Fruit fly (Drosophila melanogaster) whole organism, embryonic: ENCODE results near the gene nan.

Experiments
- Adf1 ChIP-seq: fragments of 200-800 bp; sonication (Bioruptor generic); IDR thresholded peaks from 2 replicates; pipeline ENCODE4 v1.3.6; 2022; ENCODE audit warnings: missing biosample characterization, missing genetic modification characterization
- Blimp-1 ChIP-seq: fragments of 200-800 bp; sonication (Bioruptor generic); optimal IDR thresholded peaks from 3 replicates; lab custom pipeline; 2018; ENCODE audit warnings: missing biosample characterization, missing genetic modification characterization, mild to moderate bottlenecking, moderate library complexity, missing genetic modification reagents
- CG10431 ChIP-seq: fragments of 200-800 bp; sonication (Bioruptor generic); optimal IDR thresholded peaks from 3 replicates; lab custom pipeline; 2018; ENCODE audit warnings: missing biosample characterization, mild to moderate bottlenecking, missing genetic modification characterization
- CG10543 ChIP-seq: fragments of 200-800 bp; sonication (Bioruptor generic); optimal IDR thresholded peaks from 3 replicates; lab custom pipeline; 2017; ENCODE audit warnings: missing biosample characterization, mild to moderate bottlenecking, missing genetic modification characterization, moderate library complexity
- CG12236 ChIP-seq: fragments of 200-800 bp; sonication (Bioruptor generic); optimal IDR thresholded peaks from 2 replicates; lab custom pipeline; 2016; ENCODE audit warnings: missing biosample characterization, missing genetic modification characterization
- CG13287 ChIP-seq: fragments of 200-800 bp; sonication (Bioruptor generic); IDR thresholded peaks from 2 replicates; pipeline ENCODE4 v1.3.6; 2022; ENCODE audit warnings: missing biosample characterization, missing genetic modification characterization; ENCODE audit not compliant: partially characterized antibody
- CG1603 ChIP-seq: fragments of 200-800 bp; sonication (Bioruptor generic); optimal IDR thresholded peaks from 2 replicates; lab custom pipeline; 2019; ENCODE audit warnings: missing biosample characterization, mild to moderate bottlenecking, missing genetic modification characterization, moderate library complexity
- CG1792 ChIP-seq: fragments of 200-800 bp; sonication (Bioruptor generic); optimal IDR thresholded peaks from 2 replicates; lab custom pipeline; 2016; ENCODE audit warnings: missing biosample characterization, missing genetic modification characterization
- CG2712 ChIP-seq: fragments of 200-800 bp; optimal IDR thresholded peaks from 3 replicates; lab custom pipeline; 2019; ENCODE audit warnings: missing biosample characterization, mild to moderate bottlenecking, missing genetic modification characterization, moderate library complexity
- CG3281 ChIP-seq: fragments of 200-800 bp; sonication (Bioruptor generic); optimal IDR thresholded peaks from 3 replicates; lab custom pipeline; 2017; ENCODE audit warnings: missing biosample characterization, mild to moderate bottlenecking, missing genetic modification characterization
- CG34224 ChIP-seq: fragments of 200-800 bp; sonication (Bioruptor generic); IDR thresholded peaks from 3 replicates; pipeline ENCODE4 v1.3.6; 2022; ENCODE audit warnings: missing biosample characterization, missing genetic modification characterization; ENCODE audit not compliant: partially characterized antibody
- CG34376 ChIP-seq: fragments of 200-800 bp; sonication (Bioruptor generic); optimal IDR thresholded peaks from 2 replicates; lab custom pipeline; 2018; ENCODE audit warnings: missing biosample characterization, mild to moderate bottlenecking, missing genetic modification characterization
- CG6791 ChIP-seq: fragments of 200-800 bp; sonication (Bioruptor generic); IDR thresholded peaks from 3 replicates; pipeline ENCODE4 v1.3.6; 2022; ENCODE audit warnings: missing biosample characterization, missing genetic modification characterization; ENCODE audit not compliant: partially characterized antibody
- CG8290 ChIP-seq, 3 experiments: fragments of 200-800 bp; sonication (Bioruptor generic); optimal IDR thresholded peaks; 2 replicates each; lab custom pipeline; 2016 to 2019; ENCODE audit warnings: missing biosample characterization in 3 of 3, missing genetic modification characterization in 3 of 3, mild to moderate bottlenecking in 2 of 3, moderate library complexity in 1 of 3
- CTCF ChIP-seq: fragments of 200-800 bp; sonication (Bioruptor generic); optimal IDR thresholded peaks from 2 replicates; lab custom pipeline; 2017; ENCODE audit warnings: missing biosample characterization, mild to moderate bottlenecking, missing genetic modification characterization, moderate library complexity
- ERR ChIP-seq: fragments of 200-800 bp; sonication (Bioruptor generic); optimal IDR thresholded peaks from 2 replicates; lab custom pipeline; 2016; ENCODE audit warnings: missing biosample characterization, missing genetic modification characterization
- HLH4C ChIP-seq: fragments of 200-800 bp; sonication (Bioruptor generic); IDR thresholded peaks from 3 replicates; pipeline ENCODE4 v1.3.6; 2022; ENCODE audit warnings: missing biosample characterization, missing genetic modification characterization; ENCODE audit not compliant: partially characterized antibody
- HmgZ ChIP-seq: fragments of 200-800 bp; sonication (Bioruptor generic); optimal IDR thresholded peaks from 2 replicates; lab custom pipeline; 2018; ENCODE audit warnings: missing biosample characterization, mild to moderate bottlenecking, missing genetic modification characterization
- Med ChIP-seq: fragments of 200-800 bp; sonication (Bioruptor generic); peaks from one replicate; lab custom pipeline; 2016; ENCODE audit warnings: missing biosample characterization, missing genetic modification characterization, mild to moderate bottlenecking, inconsistent platforms, moderate library complexity
- Neu2 ChIP-seq: fragments of 200-800 bp; sonication (Bioruptor generic); optimal IDR thresholded peaks from 3 replicates; lab custom pipeline; 2016; ENCODE audit warnings: missing biosample characterization, missing genetic modification characterization, borderline replicate concordance
- Trl ChIP-seq, 3 experiments: fragments of >200 bp in 2 of 3; fragments of 200-800 bp in 1 of 3; sonication (Bioruptor generic) in 1 of 3; optimal IDR thresholded peaks; 2 replicates in 1 of 3; 3 replicates in 2 of 3; lab custom pipeline; 2016 to 2017; ENCODE audit warnings: missing biosample characterization in 1 of 3, missing genetic modification characterization in 1 of 3
- ab ChIP-seq: fragments of 200-800 bp; sonication (Bioruptor generic); optimal IDR thresholded peaks from 2 replicates; lab custom pipeline; 2016; ENCODE audit warnings: missing biosample characterization, missing genetic modification characterization
- cg ChIP-seq: fragments of 200-800 bp; sonication (Bioruptor generic); optimal IDR thresholded peaks from 3 replicates; lab custom pipeline; 2019; ENCODE audit warnings: missing biosample characterization, mild to moderate bottlenecking, missing genetic modification characterization, moderate library complexity
- chinmo ChIP-seq: fragments of 200-800 bp; sonication (Bioruptor generic); IDR thresholded peaks from 4 replicates; pipeline ENCODE4 v1.3.6; 2022; ENCODE audit warnings: missing biosample characterization, missing genetic modification characterization; ENCODE audit not compliant: partially characterized antibody
- crol ChIP-seq: fragments of 200-800 bp; sonication (Bioruptor generic); IDR thresholded peaks from 2 replicates; pipeline ENCODE4 v1.3.6; 2022; ENCODE audit warnings: missing biosample characterization, missing genetic modification characterization
- crp ChIP-seq, 2 experiments: fragments of 200-800 bp; sonication (Bioruptor generic); optimal IDR thresholded peaks; 2 replicates in 1 of 2; 3 replicates in 1 of 2; lab custom pipeline; 2017; ENCODE audit warnings: missing biosample characterization in 2 of 2, missing genetic modification characterization in 2 of 2, mild to moderate bottlenecking in 1 of 2, moderate library complexity in 1 of 2
- dmrt99B ChIP-seq: fragments of 200-800 bp; sonication (Bioruptor generic); optimal IDR thresholded peaks from 2 replicates; lab custom pipeline; 2018; ENCODE audit warnings: missing biosample characterization, mild to moderate bottlenecking, missing genetic modification characterization, moderate library complexity
- eve ChIP-seq, 2 experiments: fragments of >200 bp; optimal IDR thresholded peaks; 2 replicates each; lab custom pipeline; 2017; ENCODE audit warnings: missing biosample characterization in 2 of 2, missing genetic modification characterization in 2 of 2
- ewg ChIP-seq: fragments of 200-800 bp; sonication (Bioruptor generic); optimal IDR thresholded peaks from 3 replicates; lab custom pipeline; 2017; ENCODE audit warnings: mild to moderate bottlenecking, missing biosample characterization, missing genetic modification reagents, missing genetic modification characterization
- fd102C ChIP-seq: fragments of 200-800 bp; sonication (Bioruptor generic); optimal IDR thresholded peaks from 2 replicates; lab custom pipeline; 2018; ENCODE audit warnings: missing biosample characterization, mild to moderate bottlenecking, missing genetic modification characterization, moderate library complexity
- ftz-f1 ChIP-seq: fragments of 200-800 bp; sonication (Bioruptor generic); optimal IDR thresholded peaks from 2 replicates; lab custom pipeline; 2016; ENCODE audit warnings: missing biosample characterization, missing genetic modification characterization
- gcm ChIP-seq: fragments of 200-800 bp; sonication (Bioruptor generic); optimal IDR thresholded peaks from 2 replicates; lab custom pipeline; 2019; ENCODE audit warnings: missing biosample characterization, mild to moderate bottlenecking, missing genetic modification characterization, moderate library complexity
- hth ChIP-seq: fragments of >200 bp; optimal IDR thresholded peaks from 2 replicates; lab custom pipeline; 2017; ENCODE audit warnings: inconsistent platforms
- jing ChIP-seq: fragments of 200-800 bp; sonication (Bioruptor generic); optimal IDR thresholded peaks from 2 replicates; lab custom pipeline; 2018; ENCODE audit warnings: missing biosample characterization, mild to moderate bottlenecking, missing genetic modification characterization
- kni ChIP-seq: fragments of 200-800 bp; sonication (Bioruptor generic); optimal IDR thresholded peaks from 3 replicates; lab custom pipeline; 2017; ENCODE audit warnings: mild to moderate bottlenecking, missing biosample characterization, missing genetic modification reagents, missing genetic modification characterization
- mam ChIP-seq: fragments of 200-800 bp; sonication (Bioruptor generic); optimal IDR thresholded peaks from 3 replicates; lab custom pipeline; 2016; ENCODE audit warnings: missing biosample characterization, missing genetic modification characterization
- org-1 ChIP-seq: fragments of 200-800 bp; sonication (Bioruptor generic); optimal IDR thresholded peaks from 2 replicates; lab custom pipeline; 2017; ENCODE audit warnings: missing biosample characterization, missing genetic modification characterization
- pita ChIP-seq: fragments of 200-800 bp; sonication (Bioruptor generic); optimal IDR thresholded peaks from 2 replicates; lab custom pipeline; 2017; ENCODE audit warnings: missing biosample characterization, mild to moderate bottlenecking, missing genetic modification characterization
- pros ChIP-seq: fragments of 200-800 bp; sonication (Bioruptor generic); optimal IDR thresholded peaks from 3 replicates; lab custom pipeline; 2019; ENCODE audit warnings: missing biosample characterization, mild to moderate bottlenecking, missing genetic modification characterization, moderate library complexity
- sd ChIP-seq: fragments of 200-800 bp; sonication (Bioruptor generic); optimal IDR thresholded peaks from 3 replicates; lab custom pipeline; 2018; ENCODE audit warnings: missing biosample characterization, mild to moderate bottlenecking, missing genetic modification characterization, moderate library complexity
- sens ChIP-seq: fragments of 200-800 bp; sonication (Bioruptor generic); peaks from one replicate; lab custom pipeline; 2016; ENCODE audit warnings: missing biosample characterization, missing genetic modification characterization
- slbo ChIP-seq: fragments of 200-800 bp; sonication (Bioruptor generic); IDR thresholded peaks from 2 replicates; pipeline ENCODE4 v1.3.6; 2022; ENCODE audit warnings: missing biosample characterization, missing genetic modification characterization
- stwl ChIP-seq: fragments of 200-800 bp; sonication (Bioruptor generic); optimal IDR thresholded peaks from 3 replicates; lab custom pipeline; 2018; ENCODE audit warnings: missing biosample characterization, mild to moderate bottlenecking, missing genetic modification characterization, moderate library complexity
- tna ChIP-seq: fragments of 200-800 bp; sonication (Bioruptor generic); IDR thresholded peaks from 2 replicates; pipeline ENCODE4 v1.3.6; 2022; ENCODE audit warnings: missing biosample characterization, missing genetic modification characterization; ENCODE audit not compliant: partially characterized antibody
- twi ChIP-seq: fragments of 200-800 bp; optimal IDR thresholded peaks from 2 replicates; lab custom pipeline; 2019; ENCODE audit warnings: missing biosample characterization, mild to moderate bottlenecking, missing genetic modification characterization, moderate library complexity
- zfh1 ChIP-seq: fragments of 200-800 bp; sonication (Bioruptor generic); IDR thresholded peaks from 3 replicates; pipeline ENCODE4 v1.3.6; 2022; ENCODE audit warnings: missing biosample characterization, missing genetic modification characterization

nan gene

DNA sequence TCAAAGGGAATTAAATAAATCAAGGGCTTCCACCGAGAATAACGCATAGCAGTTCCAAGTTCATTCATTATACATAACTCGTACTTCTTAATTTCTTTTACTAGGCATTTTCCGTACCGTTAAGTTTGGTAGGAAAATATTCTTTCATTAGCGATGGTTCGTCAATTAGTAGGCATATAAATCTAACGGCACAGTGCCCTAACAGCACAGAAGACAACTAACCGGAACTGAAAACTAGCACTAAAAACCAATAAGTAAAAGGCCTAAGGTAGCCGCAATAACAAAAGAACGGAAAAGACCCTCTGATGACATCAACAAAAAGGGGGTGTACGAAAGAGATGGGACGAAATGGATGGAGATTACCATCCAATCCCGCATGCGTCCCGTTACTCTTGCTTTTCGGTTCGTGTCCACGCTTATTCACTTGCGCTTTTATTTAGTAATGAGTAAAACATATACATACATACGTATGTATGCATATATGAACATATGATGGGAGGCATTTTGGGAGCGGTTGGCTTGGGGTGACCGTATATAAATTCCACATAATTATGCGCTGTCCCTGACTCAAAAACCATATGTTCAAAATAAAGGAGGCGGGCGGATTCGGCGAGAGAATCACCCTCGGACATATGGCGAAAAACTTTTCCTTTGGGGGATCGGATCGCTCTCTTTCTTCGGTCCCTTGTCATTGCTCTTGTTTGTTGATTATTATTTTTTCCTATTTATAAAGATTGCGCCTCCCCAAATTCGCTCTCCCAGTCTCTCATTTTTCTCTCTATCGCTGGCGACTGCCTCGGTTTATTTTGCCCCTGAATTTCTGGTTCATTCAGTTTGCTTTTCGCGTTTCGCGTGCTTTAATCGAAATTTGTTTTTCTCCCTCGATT is 31.4 kb upstream of the nan start:
- TF ChIP-seq CG34376 (GFP tag; lab: Kevin White, UChicago): peak; percentile 39
- no peak for TF ChIP-seq hth (lab: Kevin White, UChicago)
- TF ChIP-seq Med: peak; percentile 69
- TF ChIP-seq CG8290 (GFP tag; optimal IDR thresholded peaks at IDR 0.05; lab: Kevin White, UChicago): peak; percentile 83
- TF ChIP-seq CG8290 (tag; optimal IDR thresholded peaks at IDR 0.05; lab: Kevin White, UChicago): peak in 1 of 2 experiments; percentile 34
- no peak for TF ChIP-seq CG12236 (GFP tag; lab: Kevin White, UChicago)
- peak; percentile 83 for TF ChIP-seq sd (tag; lab: Kevin White, UChicago)
- 0 out of 4 replicates have a peak, but pooled peaks have one; percentile 27 for TF ChIP-seq chinmo (GFP tag; lab: Robert Waterston, UW)
- TF ChIP-seq pita (GFP tag; lab: Kevin White, UChicago): peak; percentile 12
- TF ChIP-seq Neu2 (GFP tag; lab: Kevin White, UChicago): peak; percentile 93
- no peak for TF ChIP-seq mam (GFP tag; lab: Kevin White, UChicago)
- no peak for TF ChIP-seq jing (GFP tag; lab: Kevin White, UChicago)
- 0 out of 2 replicates have a peak, but pooled peaks have one; percentile 27 for TF ChIP-seq CG13287
- TF ChIP-seq CG10431 (GFP tag; lab: Kevin White, UChicago): no peak
- peak; percentile 70 for TF ChIP-seq CG6791 (GFP tag; lab: Robert Waterston, UW)
- TF ChIP-seq gcm (GFP tag; lab: Kevin White, UChicago): peak; percentile 70
- TF ChIP-seq eve (GFP tag; optimal IDR thresholded peaks at IDR 0.05; lab: Kevin White, UChicago): peak in 1 of 2 experiments; percentile 34
- peak; percentile 61 for TF ChIP-seq stwl (tag; lab: Kevin White, UChicago)
- TF ChIP-seq CTCF (GFP tag; lab: Kevin White, UChicago): peak; percentile 18
- no peak for TF ChIP-seq Adf1 (GFP tag; lab: Robert Waterston, UW)
- TF ChIP-seq ewg (GFP tag; lab: Kevin White, UChicago): peak; percentile 78
- no peak for TF ChIP-seq CG2712 (tag; lab: Kevin White, UChicago)
- TF ChIP-seq Trl (optimal IDR thresholded peaks at IDR 0.05; lab: Kevin White, UChicago): peak; percentile 51 to 86
- no peak for TF ChIP-seq Trl (GFP tag; optimal IDR thresholded peaks at IDR 0.05; lab: Kevin White, UChicago)
- TF ChIP-seq zfh1 (GFP tag; lab: Robert Waterston, UW): 0 out of 3 replicates have a peak, but pooled peaks have one; percentile 12
- TF ChIP-seq crp (GFP tag; optimal IDR thresholded peaks at IDR 0.05; lab: Kevin White, UChicago): peak in 1 of 2 experiments; percentile 27
- TF ChIP-seq tna (GFP tag; lab: Robert Waterston, UW): no peak
- TF ChIP-seq HLH4C (GFP tag; lab: Robert Waterston, UW): peak; percentile 20; the same call in 1 of the 3 replicates
- peak; percentile 97 for TF ChIP-seq Blimp-1 (GFP tag; lab: Kevin White, UChicago)
- no peak for TF ChIP-seq CG3281
- no peak for TF ChIP-seq fd102C
- TF ChIP-seq slbo (GFP tag; lab: Robert Waterston, UW): no peak
- peak; percentile 67 for TF ChIP-seq crol (GFP tag; lab: Robert Waterston, UW)
- peak; percentile 9 for TF ChIP-seq HmgZ (tag; lab: Kevin White, UChicago)
- TF ChIP-seq CG10543 (GFP tag; lab: Kevin White, UChicago): peak; percentile 27
- TF ChIP-seq cg (GFP tag; lab: Kevin White, UChicago): peak; percentile 53
- peak; percentile 75 for TF ChIP-seq pros (GFP tag; lab: Kevin White, UChicago)
- no peak for TF ChIP-seq dmrt99B (tag; lab: Kevin White, UChicago)
- peak; percentile 54 for TF ChIP-seq twi (tag; lab: Kevin White, UChicago)
- peak; percentile 22 for TF ChIP-seq kni (GFP tag; lab: Kevin White, UChicago)
- TF ChIP-seq ab (GFP tag; lab: Kevin White, UChicago): no peak
- TF ChIP-seq CG34224 (GFP tag; lab: Robert Waterston, UW): peak; percentile 6; the same call in 1 of the 3 replicates
- no peak for TF ChIP-seq CG1792
- TF ChIP-seq ftz-f1 (GFP tag; lab: Kevin White, UChicago): peak; percentile 54
- peak; percentile 74 for TF ChIP-seq sens
- TF ChIP-seq org-1 (GFP tag; lab: Kevin White, UChicago): no peak
- TF ChIP-seq ERR (GFP tag; lab: Kevin White, UChicago): peak; percentile 5
- peak; percentile 9 for TF ChIP-seq CG1603 (tag; lab: Kevin White, UChicago)
